Worm (Caenorhabditis elegans): ENCODE data around the gene his-24.

his-24 gene

ce11 chrX:14499830-14500409, 10.0 kb downstream of the his-24 start:
- TF ChIP-seq klf-2 (GFP tag; conservative IDR thresholded peaks at IDR 0.05), result no peak
- TF ChIP-seq flt-1 (GFP tag; IDR thresholded peaks at IDR 0.05), result no peak
- TF ChIP-seq T22C8.4 (GFP tag; IDR thresholded peaks at IDR 0.05), result no peak
- no peak for TF ChIP-seq med-1 (GFP tag; optimal IDR thresholded peaks at IDR 0.05; ENCODE audit: insufficient read depth)
- TF ChIP-seq tab-1 (GFP tag; IDR thresholded peaks at IDR 0.05), result no peak
- no peak for TF ChIP-seq ztf-29 (GFP tag; IDR thresholded peaks at IDR 0.05)
- TF ChIP-seq ref-1 (GFP tag; conservative IDR thresholded peaks at IDR 0.05), result no peak
- no peak for TF ChIP-seq cog-1 (tag; optimal IDR thresholded peaks at IDR 0.05)
- no peak for TF ChIP-seq ztf-23 (GFP tag; IDR thresholded peaks at IDR 0.05)

ce11 chrX:14500422-14501058, 10.6 kb downstream of the his-24 start:
- TF ChIP-seq ref-1 (GFP tag; conservative IDR thresholded peaks at IDR 0.05) (no peak), cog-1 (tag; optimal IDR thresholded peaks at IDR 0.05) (no peak), klf-2 (GFP tag; conservative IDR thresholded peaks at IDR 0.05) (no peak), T22C8.4 (GFP tag; IDR thresholded peaks at IDR 0.05) (no peak)

ce11 chrX:14502116-14502587, 12.3 kb downstream of the his-24 start:
- no peak for TF ChIP-seq ref-1 (GFP tag; conservative IDR thresholded peaks at IDR 0.05)
- TF ChIP-seq T22C8.4 (GFP tag; IDR thresholded peaks at IDR 0.05), result no peak
- TF ChIP-seq flt-1 (GFP tag; IDR thresholded peaks at IDR 0.05), result no peak
- TF ChIP-seq med-1 (GFP tag; optimal IDR thresholded peaks at IDR 0.05; ENCODE audit: insufficient read depth), result no peak
- no peak for TF ChIP-seq cog-1 (tag; optimal IDR thresholded peaks at IDR 0.05)
- TF ChIP-seq ztf-29 (GFP tag; IDR thresholded peaks at IDR 0.05), result no peak
- no peak for TF ChIP-seq klf-2 (GFP tag; conservative IDR thresholded peaks at IDR 0.05)
- TF ChIP-seq tab-1 (GFP tag; IDR thresholded peaks at IDR 0.05), result no peak
- no peak for TF ChIP-seq ztf-23 (GFP tag; IDR thresholded peaks at IDR 0.05)

ce11 chrX:14503282-14503681, 13.4 kb downstream of the his-24 start:
- TF ChIP-seq flt-1 (GFP tag; IDR thresholded peaks at IDR 0.05) (no peak), klf-2 (GFP tag; conservative IDR thresholded peaks at IDR 0.05) (no peak), tab-1 (GFP tag; IDR thresholded peaks at IDR 0.05) (no peak), ztf-29 (GFP tag; IDR thresholded peaks at IDR 0.05) (no peak), ztf-23 (GFP tag; IDR thresholded peaks at IDR 0.05) (no peak), med-1 (GFP tag; optimal IDR thresholded peaks at IDR 0.05; ENCODE audit: insufficient read depth) (no peak), T22C8.4 (GFP tag; IDR thresholded peaks at IDR 0.05) (no peak), cog-1 (tag; optimal IDR thresholded peaks at IDR 0.05) (no peak), ref-1 (GFP tag; conservative IDR thresholded peaks at IDR 0.05) (no peak)

ce11 chrX:14503800-14504550, 14.1 kb downstream of the his-24 start, which contains the start of gene M163.1:
Gene M163.1, minus strand, starts transcription at chrX:14503824.
- TF ChIP-seq ztf-29 (GFP tag; IDR thresholded peaks at IDR 0.05), result peak; percentile 45; the same call in 1 of the 2 replicates
- TF ChIP-seq tab-1 (GFP tag; IDR thresholded peaks at IDR 0.05), result peak; percentile 67; the same call in 1 of the 2 replicates
- TF ChIP-seq T22C8.4 (GFP tag; IDR thresholded peaks at IDR 0.05), result no peak
- TF ChIP-seq flt-1 (GFP tag; IDR thresholded peaks at IDR 0.05), result peak; percentile 73; the same call in 1 of the 2 replicates
- 0 out of 2 replicates have a peak, but pooled peaks have one; percentile 17 for TF ChIP-seq ztf-23 (GFP tag; IDR thresholded peaks at IDR 0.05)
- no peak for TF ChIP-seq klf-2 (GFP tag; conservative IDR thresholded peaks at IDR 0.05)
- peak; percentile 33 for TF ChIP-seq cog-1 (tag; optimal IDR thresholded peaks at IDR 0.05)

ce11 chrX:14504551-14504902, 14.6 kb downstream of the his-24 start:
- TF ChIP-seq klf-2 (GFP tag; conservative IDR thresholded peaks at IDR 0.05) (no peak), flt-1 (GFP tag; IDR thresholded peaks at IDR 0.05) (no peak), ref-1 (GFP tag; conservative IDR thresholded peaks at IDR 0.05) (no peak), T22C8.4 (GFP tag; IDR thresholded peaks at IDR 0.05) (no peak), ztf-29 (GFP tag; IDR thresholded peaks at IDR 0.05) (no peak), tab-1 (GFP tag; IDR thresholded peaks at IDR 0.05) (no peak), cog-1 (tag; optimal IDR thresholded peaks at IDR 0.05) (no peak), ztf-23 (GFP tag; IDR thresholded peaks at IDR 0.05) (no peak)

ce11 chrX:14505578-14506353, 15.9 kb downstream of the his-24 start:
- no peak for TF ChIP-seq med-1 (GFP tag; optimal IDR thresholded peaks at IDR 0.05; ENCODE audit: insufficient read depth)
- no peak for TF ChIP-seq cog-1 (tag; optimal IDR thresholded peaks at IDR 0.05)
- no peak for TF ChIP-seq ref-1 (GFP tag; conservative IDR thresholded peaks at IDR 0.05)
- TF ChIP-seq flt-1 (GFP tag; IDR thresholded peaks at IDR 0.05), result peak; percentile 18; the same call in 1 of the 2 replicates
- TF ChIP-seq T22C8.4 (GFP tag; IDR thresholded peaks at IDR 0.05), result no peak

ce11 chrX:14507992-14508391, 18.1 kb downstream of the his-24 start:
- TF ChIP-seq flt-1 (GFP tag; IDR thresholded peaks at IDR 0.05) (no peak), tab-1 (GFP tag; IDR thresholded peaks at IDR 0.05) (no peak), ref-1 (GFP tag; conservative IDR thresholded peaks at IDR 0.05) (no peak), med-1 (GFP tag; optimal IDR thresholded peaks at IDR 0.05; ENCODE audit: insufficient read depth) (no peak)

ce11 chrX:14508823-14509259, 18.9 kb downstream of the his-24 start:
- TF ChIP-seq cog-1 (tag; optimal IDR thresholded peaks at IDR 0.05), result no peak
- TF ChIP-seq klf-2 (GFP tag; conservative IDR thresholded peaks at IDR 0.05), result no peak
- TF ChIP-seq ztf-29 (GFP tag; IDR thresholded peaks at IDR 0.05), result no peak
- TF ChIP-seq med-1 (GFP tag; optimal IDR thresholded peaks at IDR 0.05; ENCODE audit: insufficient read depth), result no peak
- no peak for TF ChIP-seq flt-1 (GFP tag; IDR thresholded peaks at IDR 0.05)
- no peak for TF ChIP-seq T22C8.4 (GFP tag; IDR thresholded peaks at IDR 0.05)
- TF ChIP-seq ref-1 (GFP tag; conservative IDR thresholded peaks at IDR 0.05), result no peak
- TF ChIP-seq tab-1 (GFP tag; IDR thresholded peaks at IDR 0.05), result no peak
- TF ChIP-seq ztf-23 (GFP tag; IDR thresholded peaks at IDR 0.05), result no peak

All from whole organism, midembryonic.